Fruit fly (Drosophila melanogaster): Measurements from ENCODE around the gene CG4872.

The CG4872 gene

dm6 chrX:16844295-16844694 is 36.9 kb upstream of the CG4872 start, which contains the start of gene RSG7:
RSG7 (minus strand) TSS chrX:16844433.
- no peak for TF ChIP-seq Mio (GFP tag; optimal IDR thresholded peaks at IDR 0.05)
- TF ChIP-seq woc (GFP tag; optimal IDR thresholded peaks at IDR 0.05) = no peak
- TF ChIP-seq HLH106 (tag; optimal IDR thresholded peaks at IDR 0.05) = no peak
- TF ChIP-seq pan (optimal IDR thresholded peaks at IDR 0.05) = no peak
- no peak for TF ChIP-seq Hnf4 (GFP tag; optimal IDR thresholded peaks at IDR 0.05)
- no peak for TF ChIP-seq h (GFP tag; optimal IDR thresholded peaks at IDR 0.05)
- TF ChIP-seq sv (GFP tag; optimal IDR thresholded peaks at IDR 0.05) = no peak
- TF ChIP-seq tai (GFP tag; optimal IDR thresholded peaks at IDR 0.05) = no peak
- TF ChIP-seq Dfd (GFP tag; optimal IDR thresholded peaks at IDR 0.05) = no peak
- TF ChIP-seq Sp1 (GFP tag; optimal IDR thresholded peaks at IDR 0.05) = no peak
- TF ChIP-seq psq (GFP tag; optimal IDR thresholded peaks at IDR 0.05) = no peak
- TF ChIP-seq Abd-B (GFP tag; optimal IDR thresholded peaks at IDR 0.05) = no peak
- TF ChIP-seq Myc (optimal IDR thresholded peaks at IDR 0.05) = no peak
- TF ChIP-seq Vsx2 (GFP tag; optimal IDR thresholded peaks at IDR 0.05; ENCODE audit: partially characterized antibody) = no peak

dm6 chrX:16846575-16846974 is 34.6 kb upstream of the CG4872 start:
- TF ChIP-seq sv (GFP tag; optimal IDR thresholded peaks at IDR 0.05) (no peak), tai (GFP tag; optimal IDR thresholded peaks at IDR 0.05) (no peak), CrebA (GFP tag; optimal IDR thresholded peaks at IDR 0.05; ENCODE audit: borderline replicate concordance) (no peak), Mio (GFP tag; optimal IDR thresholded peaks at IDR 0.05) (no peak), fru (GFP tag; optimal IDR thresholded peaks at IDR 0.05) (no peak), foxo (GFP tag; optimal IDR thresholded peaks at IDR 0.05) (no peak), GATAd (GFP tag; optimal IDR thresholded peaks at IDR 0.05) (no peak), HLH106 (tag; optimal IDR thresholded peaks at IDR 0.05) (no peak), Jra (GFP tag; optimal IDR thresholded peaks at IDR 0.05) (no peak), Hnf4 (GFP tag; optimal IDR thresholded peaks at IDR 0.05) (no peak), lola (GFP tag; optimal IDR thresholded peaks at IDR 0.05) (no peak), dmrt93B (GFP tag; optimal IDR thresholded peaks at IDR 0.05) (no peak), ey (GFP tag; optimal IDR thresholded peaks at IDR 0.05) (no peak), Hr83 (GFP tag; optimal IDR thresholded peaks at IDR 0.05; ENCODE audit: poor library complexity, severe bottlenecking) (no peak), h (GFP tag; optimal IDR thresholded peaks at IDR 0.05) (no peak), sage (GFP tag; optimal IDR thresholded peaks at IDR 0.05) (no peak), N (GFP tag; optimal IDR thresholded peaks at IDR 0.05) (no peak), Hr78 (GFP tag; optimal IDR thresholded peaks at IDR 0.05) (no peak), CG9705 (GFP tag; optimal IDR thresholded peaks at IDR 0.05) (no peak)

- TF ChIP-seq sv (GFP tag; optimal IDR thresholded peaks at IDR 0.05) = no peak
- no peak for TF ChIP-seq GATAd (GFP tag; optimal IDR thresholded peaks at IDR 0.05)
- TF ChIP-seq Vsx2 (GFP tag; optimal IDR thresholded peaks at IDR 0.05; ENCODE audit: partially characterized antibody) = no peak
Measured at dm6 chrX:16848978-16849377, 32.2 kb upstream of the CG4872 start.

dm6 chrX:16849517-16849916 is 31.6 kb upstream of the CG4872 start:
- TF ChIP-seq Dfd (GFP tag; optimal IDR thresholded peaks at IDR 0.05) = peak; percentile 35
- TF ChIP-seq lola (GFP tag; optimal IDR thresholded peaks at IDR 0.05) = no peak

dm6 chrX:16854746-16855145 is 26.4 kb upstream of the CG4872 start:
- TF ChIP-seq lola (GFP tag; optimal IDR thresholded peaks at IDR 0.05) (no peak), N (GFP tag; optimal IDR thresholded peaks at IDR 0.05) (no peak), Mio (GFP tag; optimal IDR thresholded peaks at IDR 0.05) (no peak), HLH106 (tag; optimal IDR thresholded peaks at IDR 0.05) (no peak), sv (GFP tag; optimal IDR thresholded peaks at IDR 0.05) (peak; percentile 16), Hr83 (GFP tag; optimal IDR thresholded peaks at IDR 0.05; ENCODE audit: poor library complexity, severe bottlenecking) (no peak), pan (optimal IDR thresholded peaks at IDR 0.05) (no peak), Hr78 (GFP tag; optimal IDR thresholded peaks at IDR 0.05) (no peak), sage (GFP tag; optimal IDR thresholded peaks at IDR 0.05) (no peak)

- TF ChIP-seq Rel (GFP tag; optimal IDR thresholded peaks at IDR 0.05) (no peak), Rel (tag; optimal IDR thresholded peaks at IDR 0.05) (no peak), foxo (GFP tag; optimal IDR thresholded peaks at IDR 0.05) (no peak), brk (GFP tag; optimal IDR thresholded peaks at IDR 0.05) (no peak), CrebA (GFP tag; optimal IDR thresholded peaks at IDR 0.05; ENCODE audit: borderline replicate concordance) (no peak), rgr (GFP tag; optimal IDR thresholded peaks at IDR 0.05) (no peak), fru (GFP tag; optimal IDR thresholded peaks at IDR 0.05) (no peak), dsf (GFP tag; optimal IDR thresholded peaks at IDR 0.05; ENCODE audit: borderline replicate concordance) (no peak), dl (GFP tag; optimal IDR thresholded peaks at IDR 0.05; ENCODE audit: insufficient read depth in 1 of 2, partially characterized antibody in 2 of 2) (no peak), Myc (optimal IDR thresholded peaks at IDR 0.05) (no peak), pan (optimal IDR thresholded peaks at IDR 0.05) (no peak), jim (GFP tag; optimal IDR thresholded peaks at IDR 0.05) (no peak), woc (GFP tag; optimal IDR thresholded peaks at IDR 0.05) (no peak), GATAd (GFP tag; optimal IDR thresholded peaks at IDR 0.05) (no peak), tai (GFP tag; optimal IDR thresholded peaks at IDR 0.05) (no peak), ey (GFP tag; optimal IDR thresholded peaks at IDR 0.05) (no peak), dmrt93B (GFP tag; optimal IDR thresholded peaks at IDR 0.05) (no peak), Dif (GFP tag; optimal IDR thresholded peaks at IDR 0.05; ENCODE audit: partially characterized antibody) (no peak)
Measured at dm6 chrX:16859732-16860131, 21.4 kb upstream of the CG4872 start.
